Worm (Caenorhabditis elegans) whole organism, young adult: ENCODE results near the gene abhd-5.2.

Experiments used
- C06A6.2 ChIP-seq: fragments of 200-800 bp; sonication (Bioruptor generic); conservative IDR thresholded peaks from 2 replicates; pipeline ENCODE4 v1.3.6; 2022; ENCODE audit warnings: missing genetic modification characterization, missing compliant biosample characterization
- F10E7.11 ChIP-seq: sonication (generic microtip); optimal IDR thresholded peaks from 2 replicates; lab custom pipeline; 2017; ENCODE audit warnings: mild to moderate bottlenecking, missing genetic modification characterization, moderate library complexity, missing compliant biosample characterization
- F52B5.7 ChIP-seq: sonication (generic microtip); optimal IDR thresholded peaks from 2 replicates; lab custom pipeline; 2016; ENCODE audit warnings: mild to moderate bottlenecking, missing genetic modification characterization, missing compliant biosample characterization
- F55B11.4 ChIP-seq: sonication (generic microtip); optimal IDR thresholded peaks from 2 replicates; lab custom pipeline; 2016; ENCODE audit warnings: missing compliant biosample characterization, missing genetic modification characterization, borderline replicate concordance; ENCODE audit not compliant: insufficient read depth
- K12H6.12 ChIP-seq: fragments of 200-800 bp; sonication (Bioruptor generic); optimal IDR thresholded peaks from 2 replicates; lab custom pipeline; 2018; ENCODE audit warnings: mild to moderate bottlenecking, missing genetic modification characterization, missing compliant biosample characterization
- Y53G8AR.9 ChIP-seq: fragments of 200-800 bp; sonication (Bioruptor generic); conservative IDR thresholded peaks from 2 replicates; pipeline ENCODE4 v1.3.6; 2022; ENCODE audit warnings: missing genetic modification reagents, missing genetic modification characterization, missing compliant biosample characterization
- Y56A3A.18 ChIP-seq: fragments of 200-800 bp; sonication (Bioruptor generic); IDR thresholded peaks from 2 replicates; pipeline ENCODE4 v1.3.6; 2022; ENCODE audit warnings: missing genetic modification reagents, missing genetic modification characterization, missing compliant biosample characterization
- Y67H2A.10 ChIP-seq: fragments of 200-800 bp; sonication (Bioruptor generic); conservative IDR thresholded peaks from 2 replicates; pipeline ENCODE4 v1.3.6; 2022; ENCODE audit warnings: missing genetic modification reagents, missing genetic modification characterization, missing compliant biosample characterization
- Y95B8A.8 ChIP-seq: fragments of 200-800 bp; sonication (Bioruptor generic); IDR thresholded peaks from 2 replicates; pipeline ENCODE4 v1.3.6; 2022; ENCODE audit warnings: missing genetic modification reagents, missing genetic modification characterization, missing compliant biosample characterization
- aptf-3 ChIP-seq: fragments of 200-800 bp; sonication (Bioruptor generic); IDR thresholded peaks from 2 replicates; pipeline ENCODE4 v1.3.6; 2022; ENCODE audit warnings: missing genetic modification characterization, missing compliant biosample characterization
- cebp-2 ChIP-seq: fragments of 200-800 bp; sonication (Bioruptor generic); IDR thresholded peaks from 2 replicates; pipeline ENCODE4 v1.3.6; 2022; ENCODE audit warnings: missing genetic modification characterization, missing compliant biosample characterization
- ceh-58 ChIP-seq: fragments of 200-800 bp; sonication (Bioruptor generic); IDR thresholded peaks from 2 replicates; pipeline ENCODE4 v1.3.6; 2022; ENCODE audit warnings: missing genetic modification characterization, missing compliant biosample characterization
- chd-7 ChIP-seq: sonication (generic microtip); optimal IDR thresholded peaks from 2 replicates; lab custom pipeline; 2016; ENCODE audit warnings: mild to moderate bottlenecking, missing genetic modification characterization, moderate library complexity, missing compliant biosample characterization
- die-1 ChIP-seq: sonication (generic microtip); optimal IDR thresholded peaks from 2 replicates; lab custom pipeline; 2016; ENCODE audit warnings: missing genotype, mild to moderate bottlenecking, missing genetic modification characterization, missing compliant biosample characterization
- egl-44 ChIP-seq: fragments of 200-800 bp; sonication (Bioruptor generic); IDR thresholded peaks from 2 replicates; pipeline ENCODE4 v1.3.6; 2022; ENCODE audit warnings: missing genetic modification reagents, missing genetic modification characterization, missing compliant biosample characterization
- egrh-3 ChIP-seq: fragments of 200-800 bp; sonication (Bioruptor generic); IDR thresholded peaks from 2 replicates; pipeline ENCODE4 v1.3.6; 2022; ENCODE audit warnings: missing genetic modification reagents, missing genetic modification characterization, missing compliant biosample characterization
- him-1 ChIP-seq: sonication (generic microtip); optimal IDR thresholded peaks from 2 replicates; lab custom pipeline; 2016; ENCODE audit warnings: missing genotype, missing genetic modification reagents, missing genetic modification characterization, missing compliant biosample characterization
- hlh-26 ChIP-seq: fragments of 200-800 bp; sonication (Bioruptor generic); conservative IDR thresholded peaks from 2 replicates; pipeline ENCODE4 v1.3.6; 2022; ENCODE audit warnings: missing genetic modification reagents, missing genetic modification characterization, missing compliant biosample characterization
- hrde-1 ChIP-seq: sonication (generic microtip); optimal IDR thresholded peaks from 2 replicates; lab custom pipeline; 2016; ENCODE audit warnings: missing genetic modification characterization, mild to moderate bottlenecking, missing compliant biosample characterization, moderate library complexity, missing genotype, missing genetic modification reagents, borderline replicate concordance
- hsf-1 ChIP-seq: fragments of 200-800 bp; sonication (Bioruptor generic); IDR thresholded peaks from 2 replicates; pipeline ENCODE4 v1.3.6; 2022; ENCODE audit warnings: missing genetic modification reagents, missing genetic modification characterization, missing compliant biosample characterization
- lag-1 ChIP-seq: fragments of 200-800 bp; sonication (Bioruptor generic); IDR thresholded peaks from 2 replicates; pipeline ENCODE4 v1.3.6; 2022; ENCODE audit warnings: missing genetic modification reagents, missing genetic modification characterization, missing compliant biosample characterization
- let-526 ChIP-seq: fragments of 200-800 bp; sonication (Bioruptor generic); IDR thresholded peaks from 2 replicates; pipeline ENCODE4 v1.3.6; 2022; ENCODE audit warnings: missing genetic modification reagents, missing genetic modification characterization, missing compliant biosample characterization
- lin-40 ChIP-seq: sonication (generic microtip); optimal IDR thresholded peaks from 2 replicates; lab custom pipeline; 2016; ENCODE audit warnings: missing genetic modification characterization, mild to moderate bottlenecking, missing compliant biosample characterization, missing genotype, missing genetic modification reagents
- lsl-1 ChIP-seq: fragments of 200-800 bp; sonication (Bioruptor generic); optimal IDR thresholded peaks from 2 replicates; lab custom pipeline; 2018; ENCODE audit warnings: mild to moderate bottlenecking, missing genetic modification characterization, moderate library complexity, missing compliant biosample characterization
- madf-10 ChIP-seq: sonication (generic microtip); optimal IDR thresholded peaks from 2 replicates; lab custom pipeline; 2016; ENCODE audit warnings: mild to moderate bottlenecking, missing genetic modification characterization, missing compliant biosample characterization
- madf-3 ChIP-seq: fragments of 200-800 bp; sonication (Bioruptor generic); IDR thresholded peaks from 2 replicates; pipeline ENCODE4 v1.3.6; 2022; ENCODE audit warnings: missing genetic modification reagents, missing genetic modification characterization, missing compliant biosample characterization
- madf-8 ChIP-seq: fragments of 200-800 bp; sonication (Bioruptor generic); conservative IDR thresholded peaks from 2 replicates; pipeline ENCODE4 v1.3.6; 2022; ENCODE audit warnings: missing genetic modification reagents, missing genetic modification characterization, missing compliant biosample characterization
- mcd-1 ChIP-seq: fragments of 200-800 bp; sonication (Bioruptor generic); IDR thresholded peaks from 2 replicates; pipeline ENCODE4 v1.3.6; 2022; ENCODE audit warnings: missing genetic modification reagents, missing genetic modification characterization, missing compliant biosample characterization
- mxl-1 ChIP-seq: sonication (generic microtip); optimal IDR thresholded peaks from 2 replicates; lab custom pipeline; 2016; ENCODE audit warnings: missing genetic modification characterization, missing compliant biosample characterization
- nfyb-1 ChIP-seq: fragments of 200-800 bp; sonication (Bioruptor generic); IDR thresholded peaks from 2 replicates; pipeline ENCODE4 v1.3.6; 2022; ENCODE audit warnings: missing genetic modification reagents, missing genetic modification characterization, missing compliant biosample characterization
- nhr-120 ChIP-seq: fragments of 200-800 bp; sonication (Bioruptor generic); IDR thresholded peaks from 2 replicates; pipeline ENCODE4 v1.3.6; 2022; ENCODE audit warnings: missing genetic modification characterization, missing compliant biosample characterization
- pha-4 ChIP-seq: fragments of 150-350 bp; sonication (generic microtip); optimal IDR thresholded peaks from 2 replicates; lab custom pipeline; 2014; ENCODE audit warnings: missing biosample characterization, missing genetic modification reagents, missing genetic modification characterization
- rpc-1 ChIP-seq, 2 experiments: fragments of 150-350 bp in 1 of 2; sonication (generic microtip) in 1 of 2; optimal IDR thresholded peaks; 2 replicates each; lab custom pipeline; 2014 to 2018; ENCODE audit warnings: missing biosample characterization in 1 of 2, missing genetic modification characterization in 1 of 2, missing genetic modification reagents in 1 of 2, missing genotype in 1 of 2
- somi-1 ChIP-seq: fragments of 200-800 bp; sonication (Bioruptor generic); optimal IDR thresholded peaks from 2 replicates; lab custom pipeline; 2018; ENCODE audit warnings: mild to moderate bottlenecking, missing genetic modification characterization, missing compliant biosample characterization
- xnd-1 ChIP-seq: sonication (generic microtip); optimal IDR thresholded peaks from 2 replicates; lab custom pipeline; 2016; ENCODE audit warnings: missing genotype, missing genetic modification reagents, missing genetic modification characterization, missing compliant biosample characterization
- zfh-2 ChIP-seq: fragments of 200-800 bp; sonication (Bioruptor generic); conservative IDR thresholded peaks from 2 replicates; pipeline ENCODE4 v1.3.6; 2022; ENCODE audit warnings: missing genetic modification reagents, missing genetic modification characterization, missing compliant biosample characterization
- ztf-18 ChIP-seq: sonication (generic microtip); optimal IDR thresholded peaks from 2 replicates; lab custom pipeline; 2016; ENCODE audit warnings: missing genotype, mild to moderate bottlenecking, missing genetic modification characterization, missing compliant biosample characterization
- ztf-22 ChIP-seq: fragments of 200-800 bp; sonication (Bioruptor generic); optimal IDR thresholded peaks from 2 replicates; lab custom pipeline; 2018; ENCODE audit warnings: mild to moderate bottlenecking, missing genetic modification characterization, moderate library complexity, missing compliant biosample characterization
- ztf-25 ChIP-seq: fragments of 200-800 bp; sonication (Bioruptor generic); IDR thresholded peaks from 2 replicates; pipeline ENCODE4 v1.3.6; 2022; ENCODE audit warnings: missing genetic modification reagents, missing genetic modification characterization, missing compliant biosample characterization
- ztf-3 ChIP-seq: fragments of 200-800 bp; sonication (Bioruptor generic); optimal IDR thresholded peaks from 2 replicates; lab custom pipeline; 2018; ENCODE audit warnings: mild to moderate bottlenecking, missing genetic modification characterization, missing compliant biosample characterization

abhd-5.2 gene

ce11 chrV:4889976-4890479 lies 45.5 kb downstream of the abhd-5.2 start, which contains the start of gene T19H12.2 (continued):
- no peak for TF ChIP-seq ceh-58 (GFP tag; lab: Robert Waterston, UW)
- TF ChIP-seq lsl-1 (GFP tag; lab: Kevin White, UChicago): peak; percentile 99
- TF ChIP-seq pha-4 (tag; lab: Kevin White, UChicago): no peak
- no peak for TF ChIP-seq lag-1
- TF ChIP-seq madf-8 (GFP tag; lab: Robert Waterston, UW): peak; percentile 100
- no peak for TF ChIP-seq C06A6.2 (GFP tag; lab: Robert Waterston, UW)
- no peak for TF ChIP-seq F52B5.7
- no peak for TF ChIP-seq K12H6.12 (tag; lab: Kevin White, UChicago)
- TF ChIP-seq F10E7.11 (tag; lab: Kevin White, UChicago): no peak
- no peak for TF ChIP-seq lin-40
- TF ChIP-seq egl-44: no peak
- TF ChIP-seq ztf-3 (GFP tag; lab: Kevin White, UChicago): no peak
- TF ChIP-seq hsf-1 (GFP tag; lab: Robert Waterston, UW): peak; percentile 89
- TF ChIP-seq xnd-1 (tag; lab: Kevin White, UChicago): peak; percentile 99
- TF ChIP-seq madf-10 (tag; lab: Kevin White, UChicago): no peak
- TF ChIP-seq cebp-2 (GFP tag; lab: Robert Waterston, UW): no peak
- peak; percentile 93 for TF ChIP-seq Y95B8A.8 (GFP tag; lab: Robert Waterston, UW)
- no peak for TF ChIP-seq somi-1 (GFP tag; lab: Kevin White, UChicago)
- TF ChIP-seq ztf-22: no peak
- peak; percentile 78 for TF ChIP-seq Y53G8AR.9 (GFP tag; lab: Robert Waterston, UW)
- TF ChIP-seq him-1 (tag; lab: Kevin White, UChicago): peak; percentile 80
- no peak for TF ChIP-seq aptf-3
- no peak for TF ChIP-seq Y56A3A.18 (GFP tag; lab: Robert Waterston, UW)
- TF ChIP-seq let-526: no peak
- no peak for TF ChIP-seq rpc-1 (optimal IDR thresholded peaks at IDR 0.05; lab: Kevin White, UChicago)
- peak; percentile 1 for TF ChIP-seq rpc-1 (tag; optimal IDR thresholded peaks at IDR 0.05; lab: Kevin White, UChicago)
- no peak for TF ChIP-seq mxl-1 (tag; lab: Kevin White, UChicago)
- TF ChIP-seq chd-7: no peak
- TF ChIP-seq nfyb-1 (GFP tag; lab: Robert Waterston, UW): peak; percentile 59; the same call in 1 of the 2 replicates
- TF ChIP-seq ztf-18 (tag; lab: Kevin White, UChicago): peak; percentile 29
- TF ChIP-seq Y67H2A.10 (GFP tag; lab: Robert Waterston, UW): peak; percentile 50; the same call in 1 of the 2 replicates
- TF ChIP-seq nhr-120 (GFP tag; lab: Robert Waterston, UW): no peak
- TF ChIP-seq egrh-3 (GFP tag; lab: Robert Waterston, UW): no peak
- peak; percentile 41 for TF ChIP-seq hrde-1 (tag; lab: Kevin White, UChicago)
- TF ChIP-seq F55B11.4 (tag; lab: Kevin White, UChicago): no peak
- 0 out of 2 replicates have a peak, but pooled peaks have one; percentile 69 for TF ChIP-seq ztf-25 (GFP tag; lab: Robert Waterston, UW)

DNA sequence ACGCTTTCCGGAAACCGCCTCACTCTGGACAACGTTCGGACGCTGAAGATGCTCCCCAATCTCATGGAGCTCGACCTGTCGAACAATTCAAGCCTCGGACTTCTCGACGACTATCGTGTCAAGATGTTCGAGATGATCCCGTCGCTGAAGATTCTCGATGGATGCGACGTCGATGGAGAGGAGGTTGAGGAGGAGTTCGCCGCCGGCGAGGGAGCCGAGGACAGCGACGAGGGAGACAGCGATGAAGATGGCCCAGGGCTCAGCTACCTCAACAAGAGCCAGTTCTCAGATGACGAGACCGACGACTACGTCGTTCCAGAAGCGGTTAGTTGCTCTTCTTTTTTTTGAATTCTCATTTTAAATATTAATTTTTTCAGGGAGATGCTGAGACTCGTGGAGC lies 46.3 kb downstream of the abhd-5.2 start:
- no peak for TF ChIP-seq somi-1 (GFP tag; lab: Kevin White, UChicago)
- no peak for TF ChIP-seq hlh-26 (GFP tag; lab: Robert Waterston, UW)
- peak; percentile 70; the same call in 1 of the 2 replicates for TF ChIP-seq egrh-3 (GFP tag; lab: Robert Waterston, UW)
- no peak for TF ChIP-seq mcd-1
- no peak for TF ChIP-seq lin-40
- TF ChIP-seq egl-44: no peak
- TF ChIP-seq die-1: no peak
- TF ChIP-seq F52B5.7: no peak
- TF ChIP-seq hrde-1 (tag; lab: Kevin White, UChicago): no peak
- TF ChIP-seq zfh-2 (GFP tag; lab: Robert Waterston, UW): peak; percentile 81
- no peak for TF ChIP-seq madf-3 (GFP tag; lab: Robert Waterston, UW)
